Worm (Caenorhabditis elegans) whole organism, young adult: ENCODE data around the gene nemt-1.
"Not testable (repeated sequence)": the region's sequence is repeated elsewhere in the genome, so short reads cannot be mapped to it uniquely, and the experiment has no call there.

Source experiments
- ama-1 ChIP-seq, 3 experiments: fragments of 150-350 bp in 1 of 3; sonication (generic microtip) in 2 of 3; optimal IDR thresholded peaks; 2 replicates each; lab custom pipeline; 2014 to 2018; ENCODE audit warnings: missing biosample characterization in 2 of 3, missing genetic modification characterization in 2 of 3, missing genetic modification reagents in 2 of 3
- ets-4 ChIP-seq: fragments of 200-800 bp; sonication (Bioruptor generic); optimal IDR thresholded peaks from 2 replicates; lab custom pipeline; 2018; ENCODE audit warnings: mild to moderate bottlenecking, missing genetic modification characterization, missing compliant biosample characterization
- ztf-3 ChIP-seq: fragments of 200-800 bp; sonication (Bioruptor generic); optimal IDR thresholded peaks from 2 replicates; lab custom pipeline; 2018; ENCODE audit warnings: mild to moderate bottlenecking, missing genetic modification characterization, missing compliant biosample characterization

DNA sequence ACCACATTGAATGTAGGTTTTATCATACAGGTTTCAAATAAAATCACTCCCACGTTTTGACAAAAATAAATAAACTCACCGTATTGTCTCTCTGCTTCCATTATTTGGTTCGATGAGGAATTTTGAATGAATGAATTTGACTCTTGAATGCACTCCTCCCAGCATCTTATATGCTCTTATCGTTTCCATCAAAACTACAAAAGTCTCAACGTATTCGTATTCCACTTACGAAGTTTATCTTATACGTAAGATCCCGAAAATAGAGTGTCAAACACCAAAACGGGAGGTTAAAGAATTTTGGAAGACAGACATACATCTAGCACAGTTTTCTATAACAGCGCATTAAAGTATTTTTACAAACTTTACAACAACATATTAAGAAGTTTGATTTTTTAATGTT lies 25.4 kb downstream of the nemt-1 start, which contains the start of gene nhr-264:
- not testable (repeated sequence) for TF ChIP-seq ets-4 (GFP tag; lab: Kevin White, UChicago); ama-1 (optimal IDR thresholded peaks at IDR 0.05; lab: Kevin White, UChicago); ama-1 (GFP tag; optimal IDR thresholded peaks at IDR 0.05; lab: Kevin White, UChicago); ztf-3 (GFP tag; lab: Kevin White, UChicago)
